Worm (Caenorhabditis elegans) whole organism, late embryonic: Measurements from ENCODE around the gene ZK899.2.
A peak's percentile ranks its signal among the peaks of the same experiment; 100 is the strongest.

Experiments used
- K02D7.2 ChIP-seq: sonication (generic microtip); optimal IDR thresholded peaks from 2 replicates; lab custom pipeline; 2017; ENCODE audit warnings: mild to moderate bottlenecking, missing genetic modification characterization, missing compliant biosample characterization
- T23F11.4 ChIP-seq: fragments of 200-800 bp; sonication (Bioruptor generic); optimal IDR thresholded peaks from 2 replicates; lab custom pipeline; 2018; ENCODE audit warnings: mild to moderate bottlenecking, missing genetic modification characterization, missing compliant biosample characterization
- ahr-1 ChIP-seq: sonication (generic microtip); optimal IDR thresholded peaks from 2 replicates; lab custom pipeline; 2016; ENCODE audit warnings: missing genetic modification characterization, missing compliant biosample characterization
- ceh-14 ChIP-seq: sonication (generic microtip); optimal IDR thresholded peaks from 2 replicates; lab custom pipeline; 2016; ENCODE audit warnings: missing genotype, missing genetic modification characterization, missing compliant biosample characterization
- ceh-19 ChIP-seq: fragments of 200-800 bp; sonication (Bioruptor generic); optimal IDR thresholded peaks from 2 replicates; lab custom pipeline; 2018; ENCODE audit warnings: mild to moderate bottlenecking, missing genetic modification characterization, missing compliant biosample characterization
- ceh-2 ChIP-seq: sonication (generic microtip); optimal IDR thresholded peaks from 2 replicates; lab custom pipeline; 2016; ENCODE audit warnings: missing genotype, missing genetic modification characterization, missing compliant biosample characterization
- ceh-24 ChIP-seq: sonication (generic microtip); optimal IDR thresholded peaks from 2 replicates; lab custom pipeline; 2016; ENCODE audit warnings: mild to moderate bottlenecking, missing genetic modification characterization, missing compliant biosample characterization
- ceh-31 ChIP-seq: sonication (generic microtip); optimal IDR thresholded peaks from 2 replicates; lab custom pipeline; 2016; ENCODE audit warnings: missing genetic modification characterization, missing compliant biosample characterization
- ceh-48 ChIP-seq: sonication (generic microtip); optimal IDR thresholded peaks from 2 replicates; lab custom pipeline; 2016; ENCODE audit warnings: missing genetic modification characterization, inconsistent platforms, missing compliant biosample characterization
- ceh-9 ChIP-seq: sonication (generic microtip); optimal IDR thresholded peaks from 2 replicates; lab custom pipeline; 2016; ENCODE audit warnings: mild to moderate bottlenecking, missing genetic modification characterization, inconsistent platforms, missing compliant biosample characterization
- elt-2 ChIP-seq: sonication (generic microtip); optimal IDR thresholded peaks from 2 replicates; lab custom pipeline; 2016; ENCODE audit warnings: missing genetic modification reagents, missing genetic modification characterization, missing compliant biosample characterization
- elt-4 ChIP-seq: sonication (generic microtip); optimal IDR thresholded peaks from 2 replicates; lab custom pipeline; 2016; ENCODE audit warnings: missing genetic modification characterization, missing compliant biosample characterization
- ets-4 ChIP-seq: sonication (generic microtip); optimal IDR thresholded peaks from 2 replicates; lab custom pipeline; 2016; ENCODE audit warnings: missing genetic modification characterization, missing compliant biosample characterization
- fkh-6 ChIP-seq: sonication (generic microtip); optimal IDR thresholded peaks from 2 replicates; lab custom pipeline; 2016; ENCODE audit warnings: missing genetic modification characterization, missing compliant biosample characterization
- hlh-15 ChIP-seq: sonication (generic microtip); optimal IDR thresholded peaks from 2 replicates; lab custom pipeline; 2016; ENCODE audit warnings: missing genetic modification characterization, missing compliant biosample characterization
- hlh-6 ChIP-seq: sonication (generic microtip); optimal IDR thresholded peaks from 2 replicates; lab custom pipeline; 2016; ENCODE audit warnings: missing genotype, missing genetic modification characterization, missing compliant biosample characterization
- hlh-8 ChIP-seq: sonication (generic microtip); optimal IDR thresholded peaks from 2 replicates; lab custom pipeline; 2016; ENCODE audit warnings: missing genotype, missing genetic modification characterization, missing compliant biosample characterization
- lin-11 ChIP-seq: fragments of 200-800 bp; sonication (Bioruptor generic); optimal IDR thresholded peaks from 2 replicates; lab custom pipeline; 2018; ENCODE audit warnings: mild to moderate bottlenecking, missing genetic modification characterization, missing compliant biosample characterization
- mec-3 ChIP-seq: sonication (generic microtip); optimal IDR thresholded peaks from 2 replicates; lab custom pipeline; 2016; ENCODE audit warnings: borderline replicate concordance, missing genetic modification characterization, missing compliant biosample characterization
- nfya-1 ChIP-seq: sonication (generic microtip); optimal IDR thresholded peaks from 2 replicates; lab custom pipeline; 2017; ENCODE audit warnings: missing genetic modification characterization, mild to moderate bottlenecking, missing compliant biosample characterization, antibody characterized with exemption, moderate library complexity
- npax-4 ChIP-seq: sonication (generic microtip); optimal IDR thresholded peaks from 2 replicates; lab custom pipeline; 2016; ENCODE audit warnings: missing genetic modification characterization, missing compliant biosample characterization
- pat-9 ChIP-seq: fragments of 200-800 bp; sonication (Bioruptor generic); optimal IDR thresholded peaks from 2 replicates; lab custom pipeline; 2018; ENCODE audit warnings: mild to moderate bottlenecking, missing genetic modification characterization, moderate library complexity, missing compliant biosample characterization
- pha-2 ChIP-seq: sonication (generic microtip); optimal IDR thresholded peaks from 2 replicates; lab custom pipeline; 2017; ENCODE audit warnings: mild to moderate bottlenecking, missing genetic modification characterization, missing compliant biosample characterization
- rnt-1 ChIP-seq: sonication (generic microtip); optimal IDR thresholded peaks from 2 replicates; lab custom pipeline; 2016; ENCODE audit warnings: missing genetic modification characterization, missing compliant biosample characterization
- sdc-2 ChIP-seq: sonication (generic microtip); optimal IDR thresholded peaks from 2 replicates; lab custom pipeline; 2016; ENCODE audit warnings: missing genotype, missing genetic modification characterization, missing compliant biosample characterization
- sox-2 ChIP-seq: fragments of 200-800 bp; sonication (Bioruptor generic); IDR thresholded peaks from 2 replicates; pipeline ENCODE4 v1.3.6; 2022; ENCODE audit warnings: missing genetic modification reagents, missing genetic modification characterization, missing compliant biosample characterization
- syd-9 ChIP-seq: sonication (generic microtip); optimal IDR thresholded peaks from 2 replicates; lab custom pipeline; 2016; ENCODE audit warnings: mild to moderate bottlenecking, missing genetic modification characterization, moderate library complexity, missing compliant biosample characterization
- unc-42 ChIP-seq: sonication (generic microtip); optimal IDR thresholded peaks from 2 replicates; lab custom pipeline; 2016; ENCODE audit warnings: missing genotype, missing genetic modification characterization, missing compliant biosample characterization
- unc-55 ChIP-seq: sonication (generic microtip); optimal IDR thresholded peaks from 2 replicates; lab custom pipeline; 2017; ENCODE audit warnings: missing biosample characterization, missing genetic modification reagents, missing genetic modification characterization

The ZK899.2 gene

ce11 chrX:9441512-9441911 is 10.3 kb downstream of the ZK899.2 start, which contains the start of gene memb-1 (continued):
- TF ChIP-seq pha-2 (tag; lab: Kevin White, UChicago) (no peak), elt-4 (no peak), hlh-8 (tag; lab: Kevin White, UChicago) (no peak), lin-11 (tag; lab: Kevin White, UChicago) (no peak), pat-9 (tag; lab: Kevin White, UChicago) (no peak), syd-9 (tag; lab: Kevin White, UChicago) (no peak)

- TF ChIP-seq fkh-6 (tag; lab: Kevin White, UChicago): no peak
- no peak for TF ChIP-seq ceh-19 (GFP tag; lab: Kevin White, UChicago)
- no peak for TF ChIP-seq ceh-48 (tag; lab: Kevin White, UChicago)
- TF ChIP-seq lin-11 (tag; lab: Kevin White, UChicago): no peak
- no peak for TF ChIP-seq ceh-24 (tag; lab: Kevin White, UChicago)
- TF ChIP-seq hlh-6 (tag; lab: Kevin White, UChicago): no peak
- TF ChIP-seq ceh-14 (tag; lab: Kevin White, UChicago): no peak
- TF ChIP-seq rnt-1 (tag; lab: Kevin White, UChicago): no peak
- TF ChIP-seq elt-4: no peak
- no peak for TF ChIP-seq hlh-8 (tag; lab: Kevin White, UChicago)
Measured at ce11 chrX:9436843-9437312, 14.9 kb downstream of the ZK899.2 start, which contains the start of gene tbb-4. TSS of gene tbb-4 (minus strand) at chrX:9436893.

- TF ChIP-seq elt-2 (tag; lab: Kevin White, UChicago) (peak; percentile 37), T23F11.4 (GFP tag; lab: Kevin White, UChicago) (no peak)
Measured at ce11 chrX:9431002-9431482, 20.8 kb downstream of the ZK899.2 start, which contains the start of gene B0272.3. TSS of gene B0272.3 (plus strand) at chrX:9431432.

ce11 chrX:9428059-9428458 is 23.7 kb downstream of the ZK899.2 start, which contains the start of gene B0272.4:
TSS of gene B0272.4 (plus strand) at chrX:9428431.
- TF ChIP-seq unc-42 (tag; lab: Kevin White, UChicago) (no peak), elt-2 (tag; lab: Kevin White, UChicago) (peak; percentile 67)

- TF ChIP-seq mec-3 (tag; lab: Kevin White, UChicago): no peak
- TF ChIP-seq hlh-15: no peak
- no peak for TF ChIP-seq unc-55 (GFP tag; lab: Kevin White, UChicago)
- no peak for TF ChIP-seq sdc-2 (tag; lab: Kevin White, UChicago)
- no peak for TF ChIP-seq pat-9 (tag; lab: Kevin White, UChicago)
- no peak for TF ChIP-seq elt-2 (tag; lab: Kevin White, UChicago)
- TF ChIP-seq ceh-9 (tag; lab: Kevin White, UChicago): no peak
Measured at ce11 chrX:9417948-9418347, 33.8 kb downstream of the ZK899.2 start.

- TF ChIP-seq ahr-1 (tag; lab: Kevin White, UChicago) (no peak), ceh-2 (tag; lab: Kevin White, UChicago) (no peak), ets-4 (tag; lab: Kevin White, UChicago) (no peak), pat-9 (tag; lab: Kevin White, UChicago) (no peak)
Measured at ce11 chrX:9417326-9417725, 34.5 kb downstream of the ZK899.2 start.

ce11 chrX:9411675-9412074 is 40.1 kb downstream of the ZK899.2 start:
- no peak for TF ChIP-seq nfya-1
- TF ChIP-seq K02D7.2: no peak
- no peak for TF ChIP-seq npax-4 (tag; lab: Kevin White, UChicago)
- no peak for TF ChIP-seq ceh-31 (tag; lab: Kevin White, UChicago)
- TF ChIP-seq syd-9 (tag; lab: Kevin White, UChicago): no peak
- TF ChIP-seq elt-4: no peak
- TF ChIP-seq sox-2: no peak
- TF ChIP-seq ceh-24 (tag; lab: Kevin White, UChicago): no peak
